Fruit fly (Drosophila melanogaster): ENCODE results near the gene Nemp.

The Nemp gene

DNA sequence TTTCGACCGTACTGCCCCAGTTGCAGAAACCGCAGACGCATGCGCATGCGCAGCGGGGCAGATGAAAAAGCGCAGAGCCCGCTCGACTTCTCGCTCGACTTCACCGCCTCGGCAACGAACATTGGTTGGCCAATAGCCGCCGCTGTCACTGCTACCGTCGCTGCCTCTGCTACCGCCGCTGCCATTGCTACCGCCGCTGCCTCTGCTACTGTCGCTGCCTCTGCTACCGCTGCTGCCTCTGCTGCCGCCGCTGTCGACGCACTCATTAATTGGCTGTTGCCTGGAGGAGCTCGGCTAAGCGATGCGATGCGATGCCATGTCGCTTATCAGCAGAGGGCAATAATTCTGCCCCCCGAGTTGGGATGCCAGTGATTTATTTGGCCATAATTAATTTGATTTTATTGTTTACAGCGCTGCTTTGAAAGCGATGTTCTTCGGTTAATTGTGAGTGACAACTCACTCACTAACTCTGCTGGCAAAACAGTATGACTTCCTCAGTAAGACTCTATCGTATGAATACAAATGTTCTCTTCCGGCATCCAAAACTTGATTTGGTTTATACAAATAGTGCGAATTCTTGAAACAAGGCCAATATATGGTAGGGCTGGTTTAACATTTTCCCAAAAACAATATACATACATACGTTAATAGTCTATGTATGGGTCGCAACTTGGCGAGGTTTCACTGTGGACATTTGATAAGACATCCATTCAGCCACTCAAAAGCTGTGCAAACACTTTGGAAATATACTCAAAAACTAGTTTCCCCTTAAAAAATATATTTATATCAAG lies 16.1 kb upstream of the Nemp start (continued):
- TF ChIP-seq Met (GFP tag; optimal IDR thresholded peaks at IDR 0.05) (peak; percentile 40), spab (GFP tag; optimal IDR thresholded peaks at IDR 0.05) (no peak), CG10669 (GFP tag; optimal IDR thresholded peaks at IDR 0.05) (no peak), CG4318 (GFP tag; optimal IDR thresholded peaks at IDR 0.05) (no peak), salr (GFP tag; optimal IDR thresholded peaks at IDR 0.05) (no peak), CG3032 (tag; optimal IDR thresholded peaks at IDR 0.05) (no peak), Gug (GFP tag; IDR thresholded peaks at IDR 0.05) (no peak), CG11902 (GFP tag; optimal IDR thresholded peaks at IDR 0.05) (no peak), CG6163 (GFP tag; IDR thresholded peaks at IDR 0.05) (no peak), dac (GFP tag; optimal IDR thresholded peaks at IDR 0.05) (no peak), topi (GFP tag; optimal IDR thresholded peaks at IDR 0.05) (peak; percentile 8), achi (GFP tag; optimal IDR thresholded peaks at IDR 0.05) (no peak), CG3919 (GFP tag; optimal IDR thresholded peaks at IDR 0.05) (no peak), CG8119 (GFP tag; IDR thresholded peaks at IDR 0.05) (no peak), net (GFP tag; optimal IDR thresholded peaks at IDR 0.05) (no peak), acj6 (GFP tag; optimal IDR thresholded peaks at IDR 0.05) (peak; percentile 0), CG1621 (tag; optimal IDR thresholded peaks at IDR 0.05) (no peak), fkh (GFP tag; optimal IDR thresholded peaks at IDR 0.05) (peak; percentile 1), Eip78C (GFP tag) (peak; percentile 63), CG6792 (GFP tag; optimal IDR thresholded peaks at IDR 0.05) (no peak), cyc (GFP tag; optimal IDR thresholded peaks at IDR 0.05) (no peak), fd85E (GFP tag; optimal IDR thresholded peaks at IDR 0.05) (no peak), CG15336 (GFP tag; IDR thresholded peaks at IDR 0.05) (0 out of 2 replicates have a peak, but pooled peaks have one; percentile 17), Sox102F (GFP tag; optimal IDR thresholded peaks at IDR 0.05) (peak; percentile 22), Blimp-1 (GFP tag; optimal IDR thresholded peaks at IDR 0.05) (no peak), fd59A (GFP tag; optimal IDR thresholded peaks at IDR 0.05) (no peak), CG8319 (GFP tag; optimal IDR thresholded peaks at IDR 0.05) (no peak), Ets21C (GFP tag; optimal IDR thresholded peaks at IDR 0.05) (no peak), CG6808 (GFP tag; optimal IDR thresholded peaks at IDR 0.05) (no peak), CG6854 (GFP tag; optimal IDR thresholded peaks at IDR 0.05) (no peak), vri (GFP tag; optimal IDR thresholded peaks at IDR 0.05) (no peak), ss (GFP tag; optimal IDR thresholded peaks at IDR 0.05) (no peak), CG16779 (tag; optimal IDR thresholded peaks at IDR 0.05) (no peak), CG8632 (GFP tag; optimal IDR thresholded peaks at IDR 0.05) (no peak), Eip93F (GFP tag; optimal IDR thresholded peaks at IDR 0.05) (no peak), Hr4 (GFP tag; optimal IDR thresholded peaks at IDR 0.05) (peak; percentile 16), Hr38 (GFP tag; optimal IDR thresholded peaks at IDR 0.05) (no peak), Eip75B (GFP tag; optimal IDR thresholded peaks at IDR 0.05) (no peak), svp (GFP tag) (peak; percentile 90), Ets96B (tag; optimal IDR thresholded peaks at IDR 0.05) (no peak)

DNA sequence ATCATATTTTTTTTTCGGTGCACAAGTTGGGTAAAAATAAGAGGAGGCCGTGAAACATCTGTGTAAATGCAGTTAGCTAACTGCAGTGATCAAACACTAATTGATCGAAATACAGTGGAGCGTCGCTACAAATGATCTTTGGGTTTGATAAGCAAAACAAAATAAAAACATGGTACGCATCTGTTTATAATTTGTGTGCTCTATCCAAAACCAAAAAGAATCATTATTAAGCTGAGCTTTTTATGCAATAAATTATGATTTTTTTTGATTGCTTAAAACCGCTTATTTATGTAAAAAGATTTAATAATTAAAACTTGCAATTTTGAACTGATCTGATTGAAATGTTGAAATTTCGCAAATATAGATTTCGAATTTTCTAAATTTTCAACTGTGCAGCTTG lies 15.4 kb upstream of the Nemp start:
- TF ChIP-seq achi (GFP tag; optimal IDR thresholded peaks at IDR 0.05) = peak; percentile 27
- peak; percentile 37 for TF ChIP-seq pdm3 (GFP tag; optimal IDR thresholded peaks at IDR 0.05)
- no peak for TF ChIP-seq Ets21C (GFP tag; optimal IDR thresholded peaks at IDR 0.05)
- no peak for TF ChIP-seq Blimp-1 (GFP tag; optimal IDR thresholded peaks at IDR 0.05)
- TF ChIP-seq Hr39 (GFP tag; optimal IDR thresholded peaks at IDR 0.05) = peak; percentile 29
- TF ChIP-seq cyc (GFP tag; optimal IDR thresholded peaks at IDR 0.05) = peak; percentile 33
- no peak for TF ChIP-seq dsx (GFP tag; optimal IDR thresholded peaks at IDR 0.05; ENCODE audit: poor library complexity, severe bottlenecking)
- no peak for TF ChIP-seq CG11762 (GFP tag; optimal IDR thresholded peaks at IDR 0.05; ENCODE audit: insufficient read depth)
- TF ChIP-seq lz (GFP tag; optimal IDR thresholded peaks at IDR 0.05) = peak; percentile 13
- TF ChIP-seq dac (GFP tag; optimal IDR thresholded peaks at IDR 0.05) = no peak
- peak in 1 of 2 experiments; percentile 9 for TF ChIP-seq salr (GFP tag; optimal IDR thresholded peaks at IDR 0.05)
- no peak for TF ChIP-seq topi (GFP tag; optimal IDR thresholded peaks at IDR 0.05)
- no peak for TF ChIP-seq acj6 (GFP tag; optimal IDR thresholded peaks at IDR 0.05)
- TF ChIP-seq CG3032 (tag; optimal IDR thresholded peaks at IDR 0.05) = no peak
- TF ChIP-seq esn (GFP tag; optimal IDR thresholded peaks at IDR 0.05) = peak; percentile 47
- no peak for TF ChIP-seq Sox15 (GFP tag; optimal IDR thresholded peaks at IDR 0.05)
- peak; percentile 32 for TF ChIP-seq CG6276 (GFP tag; optimal IDR thresholded peaks at IDR 0.05)
- no peak for TF ChIP-seq Sox14 (GFP tag; optimal IDR thresholded peaks at IDR 0.05)
- TF ChIP-seq svp (GFP tag) = no peak
- TF ChIP-seq CG8119 (GFP tag; IDR thresholded peaks at IDR 0.05) = peak; percentile 31; the same call in 1 of the 3 replicates
- no peak for TF ChIP-seq CG15336 (GFP tag; IDR thresholded peaks at IDR 0.05)
- TF ChIP-seq Hr4 (GFP tag; optimal IDR thresholded peaks at IDR 0.05) = peak; percentile 35
- TF ChIP-seq CG16779 (tag; optimal IDR thresholded peaks at IDR 0.05) = no peak
- no peak for TF ChIP-seq Eip93F (GFP tag; optimal IDR thresholded peaks at IDR 0.05)
